Fruit fly (Drosophila melanogaster): ENCODE data around the gene CG4849.

CG4849 gene

dm6 chr3R:27988189-27988588 lies 25.0 kb downstream of the CG4849 start, which contains the start of gene betaTub97EF (continued):
- TF ChIP-seq Sox100B (GFP tag; optimal IDR thresholded peaks at IDR 0.05) (no peak), CG17612 (GFP tag; IDR thresholded peaks at IDR 0.05) (no peak), bsh (GFP tag; optimal IDR thresholded peaks at IDR 0.05) (peak in 1 of 2 experiments; percentile 0), Rfx (GFP tag; IDR thresholded peaks at IDR 0.05) (peak; percentile 64), ind (GFP tag; optimal IDR thresholded peaks at IDR 0.05) (no peak), Lpt (GFP tag; optimal IDR thresholded peaks at IDR 0.05) (no peak), Med (GFP tag) (peak; percentile 74), sens-2 (GFP tag; IDR thresholded peaks at IDR 0.05) (0 out of 2 replicates have a peak, but pooled peaks have one; percentile 6), CG7271 (tag; optimal IDR thresholded peaks at IDR 0.05) (no peak), CG6765 (GFP tag; optimal IDR thresholded peaks at IDR 0.05) (no peak), stc (GFP tag; IDR thresholded peaks at IDR 0.05) (0 out of 2 replicates have a peak, but pooled peaks have one; percentile 40), sqz (GFP tag; optimal IDR thresholded peaks at IDR 0.05) (no peak), Bteb2 (GFP tag; optimal IDR thresholded peaks at IDR 0.05) (no peak), Dek (tag; optimal IDR thresholded peaks at IDR 0.05) (no peak), CG6654 (GFP tag; optimal IDR thresholded peaks at IDR 0.05) (no peak), hbn (GFP tag; IDR thresholded peaks at IDR 0.05; ENCODE audit: partially characterized antibody) (no peak), slbo (GFP tag; IDR thresholded peaks at IDR 0.05) (peak; percentile 77), CG32767 (GFP tag; IDR thresholded peaks at IDR 0.05) (0 out of 2 replicates have a peak, but pooled peaks have one; percentile 7), grn (GFP tag; optimal IDR thresholded peaks at IDR 0.05) (peak; percentile 80), sna (GFP tag; IDR thresholded peaks at IDR 0.05; ENCODE audit: partially characterized antibody) (no peak), Jarid2 (GFP tag; optimal IDR thresholded peaks at IDR 0.05) (peak; percentile 81), seq (GFP tag; IDR thresholded peaks at IDR 0.05) (0 out of 2 replicates have a peak, but pooled peaks have one; percentile 9), E2f1 (GFP tag; IDR thresholded peaks at IDR 0.05) (0 out of 2 replicates have a peak, but pooled peaks have one; percentile 28), caup (GFP tag; optimal IDR thresholded peaks at IDR 0.05; ENCODE audit: severe bottlenecking) (no peak), CG3163 (GFP tag; optimal IDR thresholded peaks at IDR 0.05) (peak; percentile 12), sob (GFP tag; IDR thresholded peaks at IDR 0.05) (0 out of 2 replicates have a peak, but pooled peaks have one; percentile 11), CG1603 (tag; optimal IDR thresholded peaks at IDR 0.05) (peak; percentile 6), H2.0 (GFP tag; IDR thresholded peaks at IDR 0.05) (peak; percentile 5; the same call in 1 of the 2 replicates), rib (GFP tag; IDR thresholded peaks at IDR 0.05) (no peak), row (GFP tag; IDR thresholded peaks at IDR 0.05) (peak; percentile 48), CG12769 (tag; optimal IDR thresholded peaks at IDR 0.05) (peak; percentile 93), CG8290 (GFP tag; optimal IDR thresholded peaks at IDR 0.05) (no peak), CG8290 (tag; optimal IDR thresholded peaks at IDR 0.05) (peak in 1 of 2 experiments; percentile 69), dysf (GFP tag; IDR thresholded peaks at IDR 0.05) (peak; percentile 32; the same call in 2 of the 3 replicates), prd (optimal IDR thresholded peaks at IDR 0.05) (no peak), prd (GFP tag; IDR thresholded peaks at IDR 0.05) (peak; percentile 13; the same call in 1 of the 3 replicates), ash1 (GFP tag; optimal IDR thresholded peaks at IDR 0.05) (no peak), bowl (GFP tag; IDR thresholded peaks at IDR 0.05) (no peak), Adf1 (GFP tag; IDR thresholded peaks at IDR 0.05) (no peak), CG10654 (GFP tag; optimal IDR thresholded peaks at IDR 0.05) (no peak), nom (GFP tag; optimal IDR thresholded peaks at IDR 0.05) (no peak), gce (GFP tag; IDR thresholded peaks at IDR 0.05) (peak; percentile 18; the same call in 1 of the 3 replicates), slou (GFP tag; optimal IDR thresholded peaks at IDR 0.05) (peak; percentile 1), chinmo (GFP tag; IDR thresholded peaks at IDR 0.05; ENCODE audit: partially characterized antibody) (peak; percentile 68; the same call in 1 of the 4 replicates), crol (GFP tag; IDR thresholded peaks at IDR 0.05) (peak; percentile 71), CG7372 (GFP tag; IDR thresholded peaks at IDR 0.05) (0 out of 2 replicates have a peak, but pooled peaks have one; percentile 12), ap (GFP tag; IDR thresholded peaks at IDR 0.05) (no peak), CG3995 (GFP tag; optimal IDR thresholded peaks at IDR 0.05) (peak; percentile 79), CG10366 (GFP tag; IDR thresholded peaks at IDR 0.05) (peak; percentile 30; the same call in 1 of the 2 replicates), Aef1 (GFP tag; IDR thresholded peaks at IDR 0.05) (no peak), CG2202 (tag; optimal IDR thresholded peaks at IDR 0.05) (no peak)
